Fruit fly (Drosophila melanogaster): ENCODE results near the gene CG46468.

The CG46468 gene

dm6 chr2L:9567398-9567856 is 2.2 kb upstream of the CG46468 start (continued):
- TF ChIP-seq CG18619 (GFP tag; optimal IDR thresholded peaks at IDR 0.05): peak; percentile 99
- TF ChIP-seq slp2 (GFP tag; optimal IDR thresholded peaks at IDR 0.05): peak; percentile 93
- TF ChIP-seq CG2120 (GFP tag; optimal IDR thresholded peaks at IDR 0.05): peak; percentile 82
- peak; percentile 98 for TF ChIP-seq org-1 (GFP tag; optimal IDR thresholded peaks at IDR 0.05)
- TF ChIP-seq Chrac-16 (GFP tag; optimal IDR thresholded peaks at IDR 0.05): peak; percentile 81
- peak; percentile 98 for TF ChIP-seq CG17328 (GFP tag; IDR thresholded peaks at IDR 0.05)
- TF ChIP-seq esg (GFP tag; conservative IDR thresholded peaks at IDR 0.05): peak; percentile 64
- TF ChIP-seq danr (GFP tag; IDR thresholded peaks at IDR 0.05): peak; percentile 75; the same call in 1 of the 2 replicates
- TF ChIP-seq row (GFP tag; IDR thresholded peaks at IDR 0.05): peak; percentile 64
- TF ChIP-seq CG3281 (GFP tag; optimal IDR thresholded peaks at IDR 0.05): peak; percentile 99
- no peak for TF ChIP-seq pros (GFP tag; optimal IDR thresholded peaks at IDR 0.05)
- TF ChIP-seq Dad (GFP tag; optimal IDR thresholded peaks at IDR 0.05): peak; percentile 96
- peak; percentile 97 for TF ChIP-seq slou (GFP tag; optimal IDR thresholded peaks at IDR 0.05)
- TF ChIP-seq ci (GFP tag; IDR thresholded peaks at IDR 0.05): peak; percentile 100
- TF ChIP-seq unpg (GFP tag; optimal IDR thresholded peaks at IDR 0.05): peak; percentile 98
- peak; percentile 96 for TF ChIP-seq NK7.1 (GFP tag; optimal IDR thresholded peaks at IDR 0.05)
- peak; percentile 96 for TF ChIP-seq CG7839 (tag; optimal IDR thresholded peaks at IDR 0.05)
- TF ChIP-seq pfk (GFP tag; optimal IDR thresholded peaks at IDR 0.05): peak; percentile 89
- peak; percentile 95 for TF ChIP-seq ems (GFP tag; optimal IDR thresholded peaks at IDR 0.05)
- peak; percentile 98 for TF ChIP-seq CG32532 (GFP tag; IDR thresholded peaks at IDR 0.05)
- TF ChIP-seq Taf1 (GFP tag; IDR thresholded peaks at IDR 0.05): peak; percentile 70
- TF ChIP-seq hth (optimal IDR thresholded peaks at IDR 0.05): no peak
- peak; percentile 98 for TF ChIP-seq fd3F (GFP tag; optimal IDR thresholded peaks at IDR 0.05)
- peak; percentile 94 for TF ChIP-seq CG17829 (tag; optimal IDR thresholded peaks at IDR 0.05)
- peak; percentile 99 for TF ChIP-seq ash1 (GFP tag; optimal IDR thresholded peaks at IDR 0.05)
- peak; percentile 88 for TF ChIP-seq CG4617 (GFP tag; optimal IDR thresholded peaks at IDR 0.05; ENCODE audit: borderline replicate concordance)
- TF ChIP-seq her (GFP tag; optimal IDR thresholded peaks at IDR 0.05): peak; percentile 96
- peak; percentile 82; the same call in 1 of the 2 replicates for TF ChIP-seq CkIIα-i1 (GFP tag; IDR thresholded peaks at IDR 0.05)
- peak; percentile 97 for TF ChIP-seq CG16779 (GFP tag; IDR thresholded peaks at IDR 0.05)
- TF ChIP-seq tgo (GFP tag; IDR thresholded peaks at IDR 0.05): peak; percentile 91
- TF ChIP-seq dati (GFP tag; IDR thresholded peaks at IDR 0.05): peak; percentile 91
- peak; percentile 89 for TF ChIP-seq HmgD (GFP tag; optimal IDR thresholded peaks at IDR 0.05)
- peak; percentile 93 for TF ChIP-seq maf-S (GFP tag; optimal IDR thresholded peaks at IDR 0.05)
- TF ChIP-seq az2 (GFP tag; optimal IDR thresholded peaks at IDR 0.05): peak; percentile 95
- peak; percentile 65 for TF ChIP-seq CG13287 (GFP tag; IDR thresholded peaks at IDR 0.05; ENCODE audit: partially characterized antibody)
- no peak for TF ChIP-seq jigr1 (GFP tag; IDR thresholded peaks at IDR 0.05)
- TF ChIP-seq hkb (optimal IDR thresholded peaks at IDR 0.05): no peak
- peak; percentile 99 for TF ChIP-seq hkb (GFP tag; IDR thresholded peaks at IDR 0.05)
- TF ChIP-seq CG12769 (tag; optimal IDR thresholded peaks at IDR 0.05): peak; percentile 90
- peak; percentile 96 for TF ChIP-seq pb (GFP tag; optimal IDR thresholded peaks at IDR 0.05)
- no peak for TF ChIP-seq Gsc (GFP tag; IDR thresholded peaks at IDR 0.05)
- TF ChIP-seq CG14860 (GFP tag; IDR thresholded peaks at IDR 0.05; ENCODE audit: partially characterized antibody): no peak
- TF ChIP-seq CG15696 (tag; optimal IDR thresholded peaks at IDR 0.05): peak; percentile 26
- peak; percentile 75 for TF ChIP-seq ssp (GFP tag; IDR thresholded peaks at IDR 0.05)
- TF ChIP-seq lbe (GFP tag; optimal IDR thresholded peaks at IDR 0.05): peak; percentile 83
- TF ChIP-seq zf30C (GFP tag; optimal IDR thresholded peaks at IDR 0.05): peak; percentile 73
- peak; percentile 92 for TF ChIP-seq CG10462 (GFP tag; optimal IDR thresholded peaks at IDR 0.05)
- peak; percentile 95 for TF ChIP-seq btn (GFP tag; optimal IDR thresholded peaks at IDR 0.05)
- TF ChIP-seq CG4424 (GFP tag; optimal IDR thresholded peaks at IDR 0.05): peak; percentile 97
- TF ChIP-seq Abd-B (GFP tag; optimal IDR thresholded peaks at IDR 0.05): peak; percentile 78
- TF ChIP-seq CG9797 (GFP tag; optimal IDR thresholded peaks at IDR 0.05): peak; percentile 73
- TF ChIP-seq CG16813 (GFP tag; IDR thresholded peaks at IDR 0.05; ENCODE audit: partially characterized antibody): no peak
